Worm (Caenorhabditis elegans) whole organism, L4 larva: ENCODE measurements around the gene Y17G9A.2.

Experiments
- F10B5.3 ChIP-seq: sonication (generic microtip); optimal IDR thresholded peaks from 2 replicates; lab custom pipeline; 2016; ENCODE audit warnings: mild to moderate bottlenecking, missing genetic modification characterization, missing compliant biosample characterization
- F26F4.8 ChIP-seq: fragments of 200-800 bp; sonication (Bioruptor generic); conservative IDR thresholded peaks from 2 replicates; pipeline ENCODE4 v1.3.6; 2022; ENCODE audit warnings: missing genetic modification characterization, missing compliant biosample characterization
- F37D6.2 ChIP-seq: sonication (generic microtip); optimal IDR thresholded peaks from 2 replicates; lab custom pipeline; 2016; ENCODE audit warnings: mild to moderate bottlenecking, missing genetic modification characterization, missing compliant biosample characterization
- R02D3.7 ChIP-seq: fragments of 150-350 bp; sonication (generic microtip); optimal IDR thresholded peaks from 3 replicates; lab custom pipeline; 2014; ENCODE audit warnings: missing biosample characterization, missing genetic modification characterization
- T26A8.4 ChIP-seq: fragments of 200-800 bp; sonication (Bioruptor generic); IDR thresholded peaks from 2 replicates; pipeline ENCODE4 v1.3.6; 2022; ENCODE audit warnings: missing genetic modification characterization, missing compliant biosample characterization
- Y105C5A.15 ChIP-seq: fragments of 200-800 bp; sonication (Bioruptor generic); IDR thresholded peaks from 2 replicates; pipeline ENCODE4 v1.3.6; 2022; ENCODE audit warnings: missing genetic modification characterization, missing compliant biosample characterization
- Y48G9A.11 ChIP-seq: fragments of 200-800 bp; sonication (Bioruptor generic); IDR thresholded peaks from 2 replicates; pipeline ENCODE4 v1.3.6; 2022; ENCODE audit warnings: missing genetic modification reagents, missing genetic modification characterization, missing compliant biosample characterization
- Y5F2A.4 ChIP-seq: fragments of 200-800 bp; sonication (Bioruptor generic); optimal IDR thresholded peaks from 2 replicates; lab custom pipeline; 2018; ENCODE audit warnings: mild to moderate bottlenecking, missing genetic modification characterization, missing compliant biosample characterization
- ZK546.5 ChIP-seq, 2 experiments: sonication (generic microtip); optimal IDR thresholded peaks; 2 replicates each; lab custom pipeline; 2017; ENCODE audit warnings: missing biosample characterization in 2 of 2, missing genetic modification characterization in 2 of 2
- aly-2 ChIP-seq: sonication (generic microtip); optimal IDR thresholded peaks from 2 replicates; lab custom pipeline; 2018; ENCODE audit warnings: missing biosample characterization, missing genetic modification characterization
- ceh-28 ChIP-seq: fragments of 150-350 bp; optimal IDR thresholded peaks from 2 replicates; lab custom pipeline; 2014; ENCODE audit warnings: missing biosample characterization, missing genetic modification reagents, missing genetic modification characterization
- ceh-32 ChIP-seq: sonication (generic microtip); optimal IDR thresholded peaks from 2 replicates; lab custom pipeline; 2016; ENCODE audit warnings: mild to moderate bottlenecking, missing genetic modification characterization, missing compliant biosample characterization; ENCODE audit not compliant: poor library complexity
- ceh-44 ChIP-seq: fragments of 200-800 bp; sonication (Bioruptor generic); IDR thresholded peaks from 2 replicates; pipeline ENCODE4 v1.3.6; 2022; ENCODE audit warnings: missing genetic modification reagents, missing genetic modification characterization, missing compliant biosample characterization
- ceh-62 ChIP-seq: sonication (generic microtip); optimal IDR thresholded peaks from 2 replicates; lab custom pipeline; 2017; ENCODE audit warnings: missing biosample characterization, missing genetic modification characterization
- ces-1 ChIP-seq: fragments of 150-350 bp; sonication (generic microtip); optimal IDR thresholded peaks from 4 replicates; lab custom pipeline; 2014; ENCODE audit warnings: missing biosample characterization, missing genetic modification reagents, missing genetic modification characterization
- cey-2 ChIP-seq: sonication (generic microtip); optimal IDR thresholded peaks from 3 replicates; lab custom pipeline; 2017; ENCODE audit warnings: missing genetic modification characterization, mild to moderate bottlenecking, missing compliant biosample characterization, antibody characterized with exemption, borderline replicate concordance; ENCODE audit not compliant: insufficient read depth
- daf-16 ChIP-seq, 3 experiments: sonication (generic microtip); optimal IDR thresholded peaks; 2 replicates each; lab custom pipeline; 2016 to 2017; ENCODE audit warnings: missing genetic modification characterization in 3 of 3, missing genetic modification reagents in 3 of 3, mild to moderate bottlenecking in 2 of 3, missing compliant biosample characterization in 2 of 3, missing biosample characterization in 1 of 3, moderate library complexity in 1 of 3
- daf-8 ChIP-seq: fragments of 200-800 bp; sonication (Bioruptor generic); IDR thresholded peaks from 2 replicates; pipeline ENCODE4 v1.3.6; 2022; ENCODE audit warnings: missing genetic modification characterization, missing compliant biosample characterization
- dmd-8 ChIP-seq: fragments of 200-800 bp; sonication (Bioruptor generic); IDR thresholded peaks from 2 replicates; pipeline ENCODE4 v1.3.6; 2022; ENCODE audit warnings: missing genetic modification characterization, missing compliant biosample characterization
- dve-1 ChIP-seq: sonication (generic microtip); optimal IDR thresholded peaks from 2 replicates; lab custom pipeline; 2017; ENCODE audit warnings: antibody characterized with exemption, mild to moderate bottlenecking, missing genetic modification characterization, missing compliant biosample characterization; ENCODE audit not compliant: insufficient read depth
- egl-27 ChIP-seq: sonication (generic microtip); optimal IDR thresholded peaks from 3 replicates; lab custom pipeline; 2017; ENCODE audit warnings: missing biosample characterization, missing genetic modification reagents, missing genetic modification characterization
- fkh-10 ChIP-seq: fragments of 150-350 bp; optimal IDR thresholded peaks from 2 replicates; lab custom pipeline; 2014; ENCODE audit warnings: missing biosample characterization, missing genetic modification reagents, missing genetic modification characterization
- madf-5 ChIP-seq, 2 experiments: fragments of 200-800 bp; sonication (Bioruptor generic); IDR thresholded peaks; 2 replicates each; pipeline ENCODE4 v1.3.6; 2022; ENCODE audit warnings: missing compliant biosample characterization in 2 of 2, missing genetic modification characterization in 2 of 2
- mdl-1 ChIP-seq, 2 experiments: fragments of 150-350 bp in 1 of 2; sonication (generic microtip) in 1 of 2; optimal IDR thresholded peaks; 2 replicates each; lab custom pipeline; 2014 to 2017; ENCODE audit warnings: missing biosample characterization in 2 of 2, missing genetic modification characterization in 2 of 2
- mdt-29 ChIP-seq: fragments of 200-800 bp; sonication (Bioruptor generic); IDR thresholded peaks from 2 replicates; pipeline ENCODE4 v1.3.6; 2022; ENCODE audit warnings: missing genetic modification reagents, missing genetic modification characterization, missing compliant biosample characterization
- mep-1 ChIP-seq: fragments of 150-350 bp; sonication (generic microtip); optimal IDR thresholded peaks from 3 replicates; lab custom pipeline; 2014; ENCODE audit warnings: missing biosample characterization, missing genetic modification characterization
- mes-2 ChIP-seq: sonication (generic microtip); optimal IDR thresholded peaks from 2 replicates; lab custom pipeline; 2016; ENCODE audit warnings: missing genotype, mild to moderate bottlenecking, missing genetic modification characterization, missing compliant biosample characterization; ENCODE audit not compliant: poor library complexity, severe bottlenecking
- mxl-3 ChIP-seq: fragments of 200-800 bp; sonication (Bioruptor generic); optimal IDR thresholded peaks from 2 replicates; lab custom pipeline; 2018; ENCODE audit warnings: mild to moderate bottlenecking, missing genetic modification characterization, missing compliant biosample characterization
- nhr-10 ChIP-seq: fragments of 150-350 bp; optimal IDR thresholded peaks from 2 replicates; lab custom pipeline; 2014; ENCODE audit warnings: missing biosample characterization, missing genetic modification characterization
- nhr-25 ChIP-seq: sonication (generic microtip); optimal IDR thresholded peaks from 2 replicates; lab custom pipeline; 2017; ENCODE audit warnings: missing genetic modification characterization, mild to moderate bottlenecking, missing compliant biosample characterization, antibody characterized with exemption, moderate library complexity, borderline replicate concordance; ENCODE audit not compliant: insufficient read depth
- nhr-28 ChIP-seq: fragments of 150-350 bp; optimal IDR thresholded peaks from 2 replicates; lab custom pipeline; 2014; ENCODE audit warnings: missing biosample characterization, missing genetic modification characterization
- nhr-42 ChIP-seq: fragments of 200-800 bp; sonication (Bioruptor generic); IDR thresholded peaks from 2 replicates; pipeline ENCODE4 v1.3.6; 2022; ENCODE audit warnings: missing genetic modification characterization, missing compliant biosample characterization
- nhr-48 ChIP-seq: sonication (generic microtip); optimal IDR thresholded peaks from 2 replicates; lab custom pipeline; 2016; ENCODE audit warnings: mild to moderate bottlenecking, missing genetic modification characterization, missing compliant biosample characterization
- nhr-6 ChIP-seq: fragments of 150-350 bp; optimal IDR thresholded peaks from 2 replicates; lab custom pipeline; 2014; ENCODE audit warnings: missing biosample characterization, missing genetic modification characterization
- nhr-77 ChIP-seq: fragments of 150-350 bp; optimal IDR thresholded peaks from 2 replicates; lab custom pipeline; 2014; ENCODE audit warnings: missing biosample characterization, missing genetic modification characterization
- skn-1 ChIP-seq: fragments of 150-350 bp; optimal IDR thresholded peaks from 2 replicates; lab custom pipeline; 2014; ENCODE audit warnings: missing biosample characterization, missing genetic modification characterization
- snpc-1.2 ChIP-seq: fragments of 200-800 bp; sonication (Bioruptor generic); IDR thresholded peaks from 2 replicates; pipeline ENCODE4 v1.3.6; 2022; ENCODE audit warnings: missing genetic modification reagents, missing genetic modification characterization, missing compliant biosample characterization
- spr-1 ChIP-seq: sonication (generic microtip); optimal IDR thresholded peaks from 2 replicates; lab custom pipeline; 2016; ENCODE audit warnings: mild to moderate bottlenecking, missing genetic modification characterization, missing compliant biosample characterization
- tag-97 ChIP-seq: fragments of 200-800 bp; sonication (Bioruptor generic); IDR thresholded peaks from 2 replicates; pipeline ENCODE4 v1.3.6; 2022; ENCODE audit warnings: missing genetic modification characterization, missing compliant biosample characterization
- tra-1 ChIP-seq: fragments of 200-800 bp; sonication (Bioruptor generic); IDR thresholded peaks from 2 replicates; pipeline ENCODE4 v1.3.6; 2022; ENCODE audit warnings: missing genetic modification reagents, missing genetic modification characterization, missing compliant biosample characterization
- unc-39 ChIP-seq: sonication (generic microtip); optimal IDR thresholded peaks from 2 replicates; lab custom pipeline; 2017; ENCODE audit warnings: missing biosample characterization, missing genetic modification characterization
- unc-62 ChIP-seq, 3 experiments: fragments of 150-350 bp in 1 of 3; sonication (generic microtip); optimal IDR thresholded peaks in 2 of 3; peaks in 1 of 3; 1 replicate in 1 of 3; 2 replicates in 2 of 3; lab custom pipeline; 2014 to 2017; ENCODE audit warnings: missing biosample characterization in 3 of 3, missing genetic modification characterization in 3 of 3, missing genetic modification reagents in 3 of 3, missing genotype in 1 of 3
- zag-1 ChIP-seq: fragments of 150-350 bp; optimal IDR thresholded peaks from 2 replicates; lab custom pipeline; 2014; ENCODE audit warnings: missing biosample characterization, missing genetic modification characterization
- zfp-3 ChIP-seq: fragments of 200-800 bp; sonication (Bioruptor generic); conservative IDR thresholded peaks from 2 replicates; pipeline ENCODE4 v1.3.6; 2022; ENCODE audit warnings: missing genetic modification reagents, missing genetic modification characterization, missing compliant biosample characterization
- zip-11 ChIP-seq: fragments of 200-800 bp; sonication (Bioruptor generic); IDR thresholded peaks from 2 replicates; pipeline ENCODE4 v1.3.6; 2022; ENCODE audit warnings: missing genetic modification characterization, missing compliant biosample characterization
- ztf-11 ChIP-seq: fragments of 150-350 bp; optimal IDR thresholded peaks from 2 replicates; lab custom pipeline; 2014; ENCODE audit warnings: missing biosample characterization, missing genetic modification characterization
- ztf-7 ChIP-seq: fragments of 150-350 bp; optimal IDR thresholded peaks from 2 replicates; lab custom pipeline; 2014; ENCODE audit warnings: missing biosample characterization, missing genetic modification characterization

Gene Y17G9A.2

DNA sequence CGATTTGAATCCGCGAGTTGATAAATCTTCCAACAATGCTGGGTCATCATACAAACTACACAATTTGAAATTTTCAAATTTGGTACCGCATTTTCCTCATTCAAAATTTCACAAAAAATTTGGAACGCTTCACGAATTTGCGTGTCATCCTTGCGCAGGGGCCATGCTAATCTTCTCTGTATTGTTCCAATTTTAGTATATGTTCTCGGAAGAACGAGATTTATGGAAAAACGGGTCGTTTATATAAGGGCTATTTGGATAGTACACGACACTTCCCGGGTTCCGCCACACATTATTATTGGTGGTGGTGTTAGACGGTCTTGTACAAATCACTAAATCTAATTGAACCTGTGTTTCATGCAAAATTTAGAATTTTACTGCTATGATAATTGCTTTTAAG is 29.3 kb upstream of the Y17G9A.2 start:
- TF ChIP-seq snpc-1.2 (GFP tag; lab: Robert Waterston, UW) = peak; percentile 96
- TF ChIP-seq F26F4.8 (GFP tag; lab: Robert Waterston, UW) = peak; percentile 66; the same call in 1 of the 2 replicates
- TF ChIP-seq ceh-62 (tag; lab: Kevin White, UChicago) = no peak
- TF ChIP-seq madf-5 (GFP tag; IDR thresholded peaks at IDR 0.05; lab: Robert Waterston, UW) = no peak

DNA sequence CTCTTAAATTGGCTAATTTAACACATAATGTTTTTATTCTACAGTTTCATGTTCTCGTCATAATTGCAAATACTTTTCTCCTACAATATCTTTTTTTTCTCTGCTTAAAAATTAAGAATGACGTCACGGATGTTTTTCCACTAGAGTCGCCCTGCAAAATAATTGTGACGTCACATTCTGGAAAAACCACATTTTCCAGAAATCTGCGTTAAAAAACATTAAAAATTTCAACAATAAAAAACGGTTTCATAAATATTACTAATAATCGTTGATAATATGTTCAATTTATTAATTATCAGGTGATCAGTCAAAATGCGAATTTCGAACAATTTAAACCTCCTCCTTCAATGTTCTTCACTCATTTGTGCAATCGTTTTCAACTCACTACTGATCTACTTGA is 27.9 kb upstream of the Y17G9A.2 start, which contains the start of gene str-166:
Gene str-166, plus strand, starts transcription at position 301 of the 400 bp plus-strand sequence.
- TF ChIP-seq nhr-48 (tag; lab: Kevin White, UChicago) (no peak), egl-27 (no peak), nhr-6 (no peak), tra-1 (no peak), skn-1 (tag; lab: Kevin White, UChicago) (no peak), Y48G9A.11 (GFP tag; lab: Robert Waterston, UW) (no peak), nhr-42 (GFP tag; lab: Robert Waterston, UW) (no peak), ceh-44 (GFP tag; lab: Robert Waterston, UW) (no peak), dmd-8 (GFP tag; lab: Robert Waterston, UW) (no peak), ceh-28 (no peak), unc-39 (tag; lab: Kevin White, UChicago) (no peak), mdt-29 (GFP tag; lab: Robert Waterston, UW) (no peak), T26A8.4 (no peak), F37D6.2 (tag; lab: Kevin White, UChicago) (no peak), mxl-3 (GFP tag; lab: Kevin White, UChicago) (no peak), nhr-28 (tag; lab: Kevin White, UChicago) (no peak), ceh-32 (tag; lab: Kevin White, UChicago) (no peak), mes-2 (no peak), mdl-1 (tag; optimal IDR thresholded peaks at IDR 0.05; lab: Kevin White, UChicago) (no peak)
- TF ChIP-seq, all 104 proteins: peak for 0

DNA sequence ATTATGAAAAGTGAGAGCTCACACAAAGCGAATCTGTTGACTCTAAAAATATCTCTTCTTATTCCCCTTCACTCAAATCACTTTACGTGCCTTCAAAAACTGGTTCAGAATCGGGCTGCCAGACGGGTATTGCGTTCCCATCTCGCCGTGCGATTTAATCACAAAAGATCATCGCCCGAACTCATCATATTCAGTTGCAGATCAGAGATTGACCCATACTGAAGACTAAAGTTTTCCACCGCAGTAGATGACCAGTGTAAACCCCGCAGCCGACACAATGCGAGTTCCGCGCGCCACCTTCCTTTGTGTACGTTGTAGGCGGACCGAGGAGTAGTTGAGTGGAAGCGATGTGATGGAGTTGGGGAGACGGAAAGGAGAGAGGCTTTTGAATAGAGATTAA is 24.5 kb upstream of the Y17G9A.2 start:
- TF ChIP-seq tag-97 (GFP tag; lab: Robert Waterston, UW) (no peak), mdl-1 (tag; optimal IDR thresholded peaks at IDR 0.05; lab: Kevin White, UChicago) (no peak), cey-2 (tag; lab: Kevin White, UChicago) (no peak), zip-11 (no peak), R02D3.7 (no peak), nhr-77 (tag; lab: Kevin White, UChicago) (no peak), nhr-10 (peak; percentile 27), ces-1 (GFP tag; lab: Kevin White, UChicago) (no peak), spr-1 (tag; lab: Kevin White, UChicago) (peak; percentile 16), F10B5.3 (peak; percentile 18), F37D6.2 (tag; lab: Kevin White, UChicago) (no peak), dve-1 (tag; lab: Kevin White, UChicago) (no peak), ZK546.5 (tag; optimal IDR thresholded peaks at IDR 0.05; lab: Kevin White, UChicago) (no peak), zfp-3 (no peak), snpc-1.2 (GFP tag; lab: Robert Waterston, UW) (peak; percentile 100), aly-2 (no peak), Y5F2A.4 (GFP tag; lab: Kevin White, UChicago) (no peak), Y105C5A.15 (GFP tag; lab: Robert Waterston, UW) (no peak), daf-16 (GFP tag; optimal IDR thresholded peaks at IDR 0.05; lab: Kevin White, UChicago) (peak in 1 of 2 experiments; percentile 79), daf-16 (tag; optimal IDR thresholded peaks at IDR 0.05; lab: Kevin White, UChicago) (peak; percentile 37), daf-8 (GFP tag; lab: Robert Waterston, UW) (no peak), ztf-7 (tag; lab: Kevin White, UChicago) (no peak), nhr-42 (GFP tag; lab: Robert Waterston, UW) (no peak), madf-5 (GFP tag; IDR thresholded peaks at IDR 0.05; lab: Robert Waterston, UW) (no peak), nhr-25 (tag; lab: Kevin White, UChicago) (no peak), mxl-3 (GFP tag; lab: Kevin White, UChicago) (peak; percentile 73), unc-62 (GFP tag; optimal IDR thresholded peaks at IDR 0.05 in 1 of 2; lab: Kevin White, UChicago) (no peak), unc-62 (tag; optimal IDR thresholded peaks at IDR 0.05; lab: Kevin White, UChicago) (no peak), T26A8.4 (no peak), mep-1 (tag; lab: Kevin White, UChicago) (no peak), ztf-11 (tag; lab: Kevin White, UChicago) (no peak), zag-1 (tag; lab: Kevin White, UChicago) (no peak), fkh-10 (GFP tag; lab: Kevin White, UChicago) (no peak), skn-1 (tag; lab: Kevin White, UChicago) (no peak)
